Worm (Caenorhabditis elegans) whole organism, L4 larva: ENCODE data around the gene nlp-76.
A peak's percentile ranks its signal among the peaks of the same experiment; 100 is the strongest.

ENCODE experiments used
- D1046.2 ChIP-seq: fragments of 200-800 bp; sonication (Bioruptor generic); IDR thresholded peaks from 2 replicates; pipeline ENCODE4 v1.3.6; 2022; ENCODE audit warnings: missing genetic modification characterization, missing compliant biosample characterization
- F10B5.3 ChIP-seq: sonication (generic microtip); optimal IDR thresholded peaks from 2 replicates; lab custom pipeline; 2016; ENCODE audit warnings: mild to moderate bottlenecking, missing genetic modification characterization, missing compliant biosample characterization
- F37D6.2 ChIP-seq: sonication (generic microtip); optimal IDR thresholded peaks from 2 replicates; lab custom pipeline; 2016; ENCODE audit warnings: mild to moderate bottlenecking, missing genetic modification characterization, missing compliant biosample characterization
- F44E2.7 ChIP-seq: fragments of 200-800 bp; sonication (Bioruptor generic); IDR thresholded peaks from 2 replicates; pipeline ENCODE4 v2.1.2; 2022; ENCODE audit warnings: missing genetic modification characterization, missing compliant biosample characterization
- T26A8.4 ChIP-seq: fragments of 200-800 bp; sonication (Bioruptor generic); IDR thresholded peaks from 2 replicates; pipeline ENCODE4 v1.3.6; 2022; ENCODE audit warnings: missing genetic modification characterization, missing compliant biosample characterization
- Y105C5A.15 ChIP-seq: fragments of 200-800 bp; sonication (Bioruptor generic); IDR thresholded peaks from 2 replicates; pipeline ENCODE4 v1.3.6; 2022; ENCODE audit warnings: missing genetic modification characterization, missing compliant biosample characterization
- Y48G9A.11 ChIP-seq: fragments of 200-800 bp; sonication (Bioruptor generic); IDR thresholded peaks from 2 replicates; pipeline ENCODE4 v1.3.6; 2022; ENCODE audit warnings: missing genetic modification reagents, missing genetic modification characterization, missing compliant biosample characterization
- Y5F2A.4 ChIP-seq: fragments of 200-800 bp; sonication (Bioruptor generic); optimal IDR thresholded peaks from 2 replicates; lab custom pipeline; 2018; ENCODE audit warnings: mild to moderate bottlenecking, missing genetic modification characterization, missing compliant biosample characterization
- Y75B8A.6 ChIP-seq: fragments of 200-800 bp; sonication (Bioruptor generic); IDR thresholded peaks from 2 replicates; pipeline ENCODE4 v1.3.6; 2022; ENCODE audit warnings: missing genetic modification reagents, missing genetic modification characterization, missing compliant biosample characterization
- ZK546.5 ChIP-seq, 2 experiments: sonication (generic microtip); optimal IDR thresholded peaks; 2 replicates each; lab custom pipeline; 2017; ENCODE audit warnings: missing biosample characterization in 2 of 2, missing genetic modification characterization in 2 of 2
- aha-1 ChIP-seq: fragments of 150-350 bp; peaks from one replicate; lab custom pipeline; 2014; ENCODE audit warnings: missing biosample characterization, missing genetic modification characterization
- ceh-20 ChIP-seq: fragments of 200-800 bp; sonication (Bioruptor generic); IDR thresholded peaks from 2 replicates; pipeline ENCODE4 v1.3.6; 2022; ENCODE audit warnings: missing genetic modification reagents, missing genetic modification characterization, missing compliant biosample characterization
- ceh-82 ChIP-seq: sonication (generic microtip); optimal IDR thresholded peaks from 2 replicates; lab custom pipeline; 2017; ENCODE audit warnings: missing biosample characterization, missing genetic modification characterization
- ctbp-1 ChIP-seq: fragments of 200-800 bp; sonication (Bioruptor generic); IDR thresholded peaks from 2 replicates; pipeline ENCODE4 v1.3.6; 2022; ENCODE audit warnings: missing genetic modification reagents, missing genetic modification characterization, missing compliant biosample characterization
- daf-16 ChIP-seq, 3 experiments: sonication (generic microtip); optimal IDR thresholded peaks; 2 replicates each; lab custom pipeline; 2016 to 2017; ENCODE audit warnings: missing genetic modification characterization in 3 of 3, missing genetic modification reagents in 3 of 3, mild to moderate bottlenecking in 2 of 3, missing compliant biosample characterization in 2 of 3, missing biosample characterization in 1 of 3, moderate library complexity in 1 of 3
- daf-19 ChIP-seq: fragments of 200-800 bp; sonication (Bioruptor generic); conservative IDR thresholded peaks from 2 replicates; pipeline ENCODE4 v1.3.6; 2022; ENCODE audit warnings: missing genetic modification characterization, missing compliant biosample characterization
- dmd-6 ChIP-seq: fragments of 200-800 bp; sonication (Bioruptor generic); IDR thresholded peaks from 2 replicates; pipeline ENCODE4 v1.3.6; 2022; ENCODE audit warnings: missing genetic modification reagents, missing genetic modification characterization, missing compliant biosample characterization
- dmd-9 ChIP-seq: fragments of 200-800 bp; sonication (Bioruptor generic); IDR thresholded peaks from 2 replicates; pipeline ENCODE4 v1.3.6; 2022; ENCODE audit warnings: missing genetic modification reagents, missing genetic modification characterization, missing compliant biosample characterization
- duxl-1 ChIP-seq: sonication (generic microtip); optimal IDR thresholded peaks from 2 replicates; lab custom pipeline; 2016; ENCODE audit warnings: mild to moderate bottlenecking, missing genetic modification characterization, moderate library complexity, missing compliant biosample characterization; ENCODE audit not compliant: poor library complexity
- dve-1 ChIP-seq: sonication (generic microtip); optimal IDR thresholded peaks from 2 replicates; lab custom pipeline; 2017; ENCODE audit warnings: antibody characterized with exemption, mild to moderate bottlenecking, missing genetic modification characterization, missing compliant biosample characterization; ENCODE audit not compliant: insufficient read depth
- hlh-11 ChIP-seq: fragments of 200-800 bp; sonication (Bioruptor generic); optimal IDR thresholded peaks from 2 replicates; lab custom pipeline; 2018; ENCODE audit warnings: mild to moderate bottlenecking, missing genetic modification characterization, missing compliant biosample characterization
- hlh-30 ChIP-seq: sonication (generic microtip); optimal IDR thresholded peaks from 2 replicates; lab custom pipeline; 2017; ENCODE audit warnings: antibody characterized with exemption, mild to moderate bottlenecking, missing genetic modification characterization, missing compliant biosample characterization; ENCODE audit not compliant: insufficient read depth
- lin-13 ChIP-seq: fragments of 150-350 bp; optimal IDR thresholded peaks from 2 replicates; lab custom pipeline; 2014; ENCODE audit warnings: missing biosample characterization, missing genetic modification reagents, missing genetic modification characterization
- lin-38 ChIP-seq: fragments of 200-800 bp; sonication (Bioruptor generic); IDR thresholded peaks from 2 replicates; pipeline ENCODE4 v1.3.6; 2022; ENCODE audit warnings: missing genetic modification reagents, missing genetic modification characterization, missing compliant biosample characterization
- lir-3 ChIP-seq: sonication (generic microtip); optimal IDR thresholded peaks from 2 replicates; lab custom pipeline; 2016; ENCODE audit warnings: mild to moderate bottlenecking, missing genetic modification characterization, missing compliant biosample characterization
- lsy-2 ChIP-seq, 2 experiments: fragments of 150-350 bp in 1 of 2; sonication (generic microtip) in 1 of 2; optimal IDR thresholded peaks; 2 replicates each; lab custom pipeline; 2014 to 2017; ENCODE audit warnings: missing biosample characterization in 2 of 2, missing genetic modification characterization in 2 of 2
- mdl-1 ChIP-seq, 2 experiments: fragments of 150-350 bp in 1 of 2; sonication (generic microtip) in 1 of 2; optimal IDR thresholded peaks; 2 replicates each; lab custom pipeline; 2014 to 2017; ENCODE audit warnings: missing biosample characterization in 2 of 2, missing genetic modification characterization in 2 of 2
- mdt-29 ChIP-seq: fragments of 200-800 bp; sonication (Bioruptor generic); IDR thresholded peaks from 2 replicates; pipeline ENCODE4 v1.3.6; 2022; ENCODE audit warnings: missing genetic modification reagents, missing genetic modification characterization, missing compliant biosample characterization
- mep-1 ChIP-seq: fragments of 150-350 bp; sonication (generic microtip); optimal IDR thresholded peaks from 3 replicates; lab custom pipeline; 2014; ENCODE audit warnings: missing biosample characterization, missing genetic modification characterization
- mes-2 ChIP-seq: sonication (generic microtip); optimal IDR thresholded peaks from 2 replicates; lab custom pipeline; 2016; ENCODE audit warnings: missing genotype, mild to moderate bottlenecking, missing genetic modification characterization, missing compliant biosample characterization; ENCODE audit not compliant: poor library complexity, severe bottlenecking
- mxl-3 ChIP-seq: fragments of 200-800 bp; sonication (Bioruptor generic); optimal IDR thresholded peaks from 2 replicates; lab custom pipeline; 2018; ENCODE audit warnings: mild to moderate bottlenecking, missing genetic modification characterization, missing compliant biosample characterization
- nhr-10 ChIP-seq: fragments of 150-350 bp; optimal IDR thresholded peaks from 2 replicates; lab custom pipeline; 2014; ENCODE audit warnings: missing biosample characterization, missing genetic modification characterization
- nhr-11 ChIP-seq: fragments of 150-350 bp; optimal IDR thresholded peaks from 2 replicates; lab custom pipeline; 2014; ENCODE audit warnings: missing biosample characterization, missing genetic modification characterization
- nhr-237 ChIP-seq: sonication (generic microtip); optimal IDR thresholded peaks from 2 replicates; lab custom pipeline; 2017; ENCODE audit warnings: missing biosample characterization, missing genetic modification characterization
- nhr-28 ChIP-seq: fragments of 150-350 bp; optimal IDR thresholded peaks from 2 replicates; lab custom pipeline; 2014; ENCODE audit warnings: missing biosample characterization, missing genetic modification characterization
- nhr-42 ChIP-seq: fragments of 200-800 bp; sonication (Bioruptor generic); IDR thresholded peaks from 2 replicates; pipeline ENCODE4 v1.3.6; 2022; ENCODE audit warnings: missing genetic modification characterization, missing compliant biosample characterization
- nhr-76 ChIP-seq: fragments of 150-350 bp; optimal IDR thresholded peaks from 2 replicates; lab custom pipeline; 2014; ENCODE audit warnings: missing biosample characterization, missing genetic modification characterization
- nhr-77 ChIP-seq: fragments of 150-350 bp; optimal IDR thresholded peaks from 2 replicates; lab custom pipeline; 2014; ENCODE audit warnings: missing biosample characterization, missing genetic modification characterization
- rbr-2 ChIP-seq: sonication (generic microtip); optimal IDR thresholded peaks from 2 replicates; lab custom pipeline; 2016; ENCODE audit warnings: missing genotype, missing genetic modification characterization, missing compliant biosample characterization
- tag-97 ChIP-seq: fragments of 200-800 bp; sonication (Bioruptor generic); IDR thresholded peaks from 2 replicates; pipeline ENCODE4 v1.3.6; 2022; ENCODE audit warnings: missing genetic modification characterization, missing compliant biosample characterization
- unc-62 ChIP-seq, 3 experiments: fragments of 150-350 bp in 1 of 3; sonication (generic microtip); optimal IDR thresholded peaks in 2 of 3; peaks in 1 of 3; 1 replicate in 1 of 3; 2 replicates in 2 of 3; lab custom pipeline; 2014 to 2017; ENCODE audit warnings: missing biosample characterization in 3 of 3, missing genetic modification characterization in 3 of 3, missing genetic modification reagents in 3 of 3, missing genotype in 1 of 3
- zag-1 ChIP-seq: fragments of 150-350 bp; optimal IDR thresholded peaks from 2 replicates; lab custom pipeline; 2014; ENCODE audit warnings: missing biosample characterization, missing genetic modification characterization
- zfp-2 ChIP-seq: sonication (generic microtip); optimal IDR thresholded peaks from 2 replicates; lab custom pipeline; 2016; ENCODE audit warnings: mild to moderate bottlenecking, missing genetic modification characterization, missing compliant biosample characterization
- ztf-7 ChIP-seq: fragments of 150-350 bp; optimal IDR thresholded peaks from 2 replicates; lab custom pipeline; 2014; ENCODE audit warnings: missing biosample characterization, missing genetic modification characterization

nlp-76 gene

ce11 chrX:12670385-12670784 is 6.7 kb upstream of the nlp-76 start (continued):
- peak; percentile 88 for TF ChIP-seq rbr-2 (tag; lab: Kevin White, UChicago)
- 0 out of 2 replicates have a peak, but pooled peaks have one; percentile 55 for TF ChIP-seq ceh-20

DNA sequence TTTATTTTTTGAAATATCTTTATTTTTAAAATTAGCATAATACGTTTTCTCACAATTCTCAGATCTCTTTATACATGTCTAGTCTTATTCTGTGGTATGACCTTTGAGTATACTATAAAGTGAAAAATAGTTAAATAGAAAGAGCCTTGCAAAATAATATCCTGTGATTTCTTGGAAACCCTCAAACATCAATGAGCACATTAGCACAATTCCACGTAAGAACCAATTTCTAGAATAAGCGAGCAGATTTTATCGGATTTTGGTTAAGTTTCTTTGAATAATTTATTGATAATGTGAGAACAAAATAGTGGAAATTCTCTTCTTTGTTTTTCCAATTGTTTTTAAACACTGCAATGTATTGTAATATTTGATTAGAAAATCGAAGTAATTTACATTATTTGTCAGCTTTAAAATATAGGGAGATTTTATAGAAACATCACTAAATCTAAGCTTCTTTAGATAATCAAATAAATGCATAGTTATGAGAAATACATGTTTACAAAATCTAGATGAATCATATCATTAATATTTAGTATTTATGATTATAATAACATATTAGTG is 5.3 kb upstream of the nlp-76 start:
- TF ChIP-seq aha-1 (tag; lab: Kevin White, UChicago) (peak; percentile 97), nhr-11 (tag; lab: Kevin White, UChicago) (peak; percentile 28), Y48G9A.11 (GFP tag; lab: Robert Waterston, UW) (no peak)

DNA sequence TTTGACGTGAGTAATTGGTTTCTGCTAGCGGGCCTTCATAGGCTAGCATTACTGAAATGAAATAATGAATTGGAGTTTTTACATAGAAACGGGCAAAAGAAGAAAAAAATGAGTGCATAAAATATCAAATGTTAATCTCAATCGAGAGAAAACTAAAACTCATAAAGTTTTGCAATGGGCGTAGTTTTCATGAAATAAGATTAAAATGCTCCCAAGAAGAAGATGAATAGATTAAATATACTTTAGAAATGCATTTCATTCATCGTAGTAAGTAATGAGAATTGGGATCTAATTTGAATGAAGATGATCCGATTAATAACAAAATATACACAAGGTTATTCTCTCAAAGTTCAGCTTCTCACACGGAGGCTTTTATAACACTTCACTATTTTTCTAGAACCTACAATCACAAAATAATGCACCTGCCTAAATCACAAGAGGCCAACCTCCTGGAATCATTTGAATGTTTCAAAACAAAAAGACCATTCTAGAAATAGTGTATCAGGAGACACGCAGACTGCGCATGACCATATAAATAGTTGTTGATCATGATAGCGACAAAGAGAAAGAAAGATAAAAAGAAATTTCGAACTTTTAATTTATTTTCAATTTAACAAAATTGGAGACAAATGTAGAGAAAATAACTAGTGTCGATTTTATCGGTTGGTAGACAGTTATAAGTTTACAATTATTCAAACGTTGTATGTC is 4.3 kb upstream of the nlp-76 start, which contains the start of gene nhr-17:
nhr-17 (minus strand) TSS at position 51 of the 708 bp plus-strand sequence.
- TF ChIP-seq ceh-82 (tag; lab: Kevin White, UChicago): no peak
- TF ChIP-seq Y75B8A.6: 0 out of 2 replicates have a peak, but pooled peaks have one; percentile 5
- TF ChIP-seq nhr-11 (tag; lab: Kevin White, UChicago): peak; percentile 15
- no peak for TF ChIP-seq ctbp-1
- no peak for TF ChIP-seq mxl-3
- peak; percentile 30 for TF ChIP-seq nhr-77 (tag; lab: Kevin White, UChicago)
- TF ChIP-seq dmd-9 (GFP tag; lab: Robert Waterston, UW): no peak
- TF ChIP-seq F44E2.7 (GFP tag; lab: Robert Waterston, UW): no peak
- TF ChIP-seq F37D6.2 (tag; lab: Kevin White, UChicago): no peak
- peak; percentile 76 for TF ChIP-seq dve-1
- TF ChIP-seq nhr-10: no peak
- peak; percentile 44; the same call in 1 of the 2 replicates for TF ChIP-seq T26A8.4
- no peak for TF ChIP-seq Y5F2A.4 (GFP tag; lab: Kevin White, UChicago)
- TF ChIP-seq dmd-6: peak; percentile 47
- TF ChIP-seq unc-62 (GFP tag; optimal IDR thresholded peaks at IDR 0.05 in 1 of 2; lab: Kevin White, UChicago): peak in 1 of 2 experiments; percentile 88
- no peak for TF ChIP-seq unc-62 (tag; optimal IDR thresholded peaks at IDR 0.05; lab: Kevin White, UChicago)
- peak; percentile 95 for TF ChIP-seq mdt-29 (GFP tag; lab: Robert Waterston, UW)
- TF ChIP-seq daf-19 (GFP tag; lab: Robert Waterston, UW): no peak
- no peak for TF ChIP-seq lir-3 (tag; lab: Kevin White, UChicago)
- peak; percentile 81 for TF ChIP-seq nhr-28 (tag; lab: Kevin White, UChicago)
- 0 out of 2 replicates have a peak, but pooled peaks have one; percentile 9 for TF ChIP-seq nhr-42 (GFP tag; lab: Robert Waterston, UW)
- TF ChIP-seq mdl-1 (tag; optimal IDR thresholded peaks at IDR 0.05; lab: Kevin White, UChicago): peak in 1 of 2 experiments; percentile 8
- peak; percentile 60 for TF ChIP-seq hlh-11
- no peak for TF ChIP-seq ztf-7 (tag; lab: Kevin White, UChicago)
- TF ChIP-seq lsy-2 (tag; optimal IDR thresholded peaks at IDR 0.05; lab: Kevin White, UChicago): peak in 1 of 2 experiments; percentile 34
- peak; percentile 44 for TF ChIP-seq mep-1 (tag; lab: Kevin White, UChicago)
- TF ChIP-seq daf-16 (GFP tag; optimal IDR thresholded peaks at IDR 0.05; lab: Kevin White, UChicago): no peak
- TF ChIP-seq daf-16 (tag; optimal IDR thresholded peaks at IDR 0.05; lab: Kevin White, UChicago): peak; percentile 93
- peak; percentile 97 for TF ChIP-seq hlh-30 (tag; lab: Kevin White, UChicago)
- no peak for TF ChIP-seq ceh-20
- TF ChIP-seq aha-1 (tag; lab: Kevin White, UChicago): peak; percentile 84
- TF ChIP-seq zag-1 (tag; lab: Kevin White, UChicago): no peak

DNA sequence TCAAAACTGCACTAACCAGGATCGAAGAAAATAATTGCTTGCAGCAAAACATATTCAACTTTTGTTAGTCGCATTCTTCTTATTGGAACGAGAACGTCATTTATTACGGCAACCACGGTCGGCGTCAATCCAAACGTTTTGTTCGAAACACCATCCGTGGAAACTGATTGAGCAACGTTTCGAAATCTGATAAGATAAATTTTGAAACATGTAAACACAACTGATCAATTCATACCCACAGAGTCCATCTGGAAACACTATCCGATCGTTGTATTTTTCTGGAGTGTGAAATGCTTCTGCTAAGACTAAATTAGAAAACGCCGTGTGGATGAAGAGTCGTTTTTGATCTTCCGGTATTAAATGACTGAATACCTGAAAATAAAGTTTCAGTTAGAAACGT is 2.1 kb upstream of the nlp-76 start:
- TF ChIP-seq duxl-1 (no peak), tag-97 (no peak), D1046.2 (GFP tag; lab: Robert Waterston, UW) (no peak), F10B5.3 (tag; lab: Kevin White, UChicago) (no peak), nhr-237 (tag; lab: Kevin White, UChicago) (no peak), ZK546.5 (tag; optimal IDR thresholded peaks at IDR 0.05; lab: Kevin White, UChicago) (no peak), Y48G9A.11 (GFP tag; lab: Robert Waterston, UW) (no peak), zfp-2 (tag; lab: Kevin White, UChicago) (no peak), lin-38 (no peak), Y105C5A.15 (GFP tag; lab: Robert Waterston, UW) (no peak), lir-3 (tag; lab: Kevin White, UChicago) (no peak), mes-2 (tag; lab: Kevin White, UChicago) (no peak), aha-1 (tag; lab: Kevin White, UChicago) (peak; percentile 41), nhr-10 (no peak), lin-13 (GFP tag; lab: Kevin White, UChicago) (no peak), nhr-76 (tag; lab: Kevin White, UChicago) (no peak)
